Worm (Caenorhabditis elegans) whole organism, L3 larva: Measurements from ENCODE around the gene cka-1.

Experiments used
- R02D3.7 ChIP-seq: fragments of 150-350 bp; optimal IDR thresholded peaks from 2 replicates; lab custom pipeline; 2014; ENCODE audit warnings: missing biosample characterization, missing genetic modification characterization
- ama-1 ChIP-seq: fragments of 150-350 bp; optimal IDR thresholded peaks from 2 replicates; lab custom pipeline; 2018
- ceh-16 ChIP-seq: sonication (generic microtip); optimal IDR thresholded peaks from 2 replicates; lab custom pipeline; 2017; ENCODE audit warnings: missing biosample characterization, missing genetic modification characterization
- ceh-82 ChIP-seq: fragments of 150-350 bp; optimal IDR thresholded peaks from 2 replicates; lab custom pipeline; 2014; ENCODE audit warnings: missing biosample characterization, missing genetic modification characterization
- egl-5 ChIP-seq: fragments of 150-350 bp; optimal IDR thresholded peaks from 2 replicates; lab custom pipeline; 2017; ENCODE audit warnings: missing biosample characterization, missing genetic modification reagents, missing genetic modification characterization, inconsistent platforms
- jun-1 ChIP-seq: fragments of 150-350 bp; optimal IDR thresholded peaks from 2 replicates; lab custom pipeline; 2014; ENCODE audit warnings: missing biosample characterization, missing genetic modification reagents, missing genetic modification characterization
- nhr-237 ChIP-seq: fragments of 150-350 bp; optimal IDR thresholded peaks from 2 replicates; lab custom pipeline; 2014; ENCODE audit warnings: missing biosample characterization, missing genetic modification characterization
- nhr-25 ChIP-seq: sonication (generic microtip); optimal IDR thresholded peaks from 2 replicates; lab custom pipeline; 2017; ENCODE audit warnings: missing biosample characterization, missing genetic modification characterization
- nhr-77 ChIP-seq: fragments of 150-350 bp; optimal IDR thresholded peaks from 2 replicates; lab custom pipeline; 2014; ENCODE audit warnings: missing biosample characterization, missing genetic modification characterization
- pha-4 ChIP-seq: fragments of 150-350 bp; optimal IDR thresholded peaks from 2 replicates; lab custom pipeline; 2014; ENCODE audit warnings: missing biosample characterization, missing genetic modification reagents, missing genetic modification characterization
- snpc-4 ChIP-seq: fragments of 150-350 bp; optimal IDR thresholded peaks from 2 replicates; lab custom pipeline; 2014; ENCODE audit warnings: missing biosample characterization, missing genetic modification characterization
- zag-1 ChIP-seq: fragments of 150-350 bp; optimal IDR thresholded peaks from 2 replicates; lab custom pipeline; 2014; ENCODE audit warnings: missing biosample characterization, missing genetic modification characterization
- ztf-4 ChIP-seq: fragments of 150-350 bp; optimal IDR thresholded peaks from 2 replicates; lab custom pipeline; 2014; ENCODE audit warnings: missing biosample characterization, missing genetic modification characterization

DNA sequence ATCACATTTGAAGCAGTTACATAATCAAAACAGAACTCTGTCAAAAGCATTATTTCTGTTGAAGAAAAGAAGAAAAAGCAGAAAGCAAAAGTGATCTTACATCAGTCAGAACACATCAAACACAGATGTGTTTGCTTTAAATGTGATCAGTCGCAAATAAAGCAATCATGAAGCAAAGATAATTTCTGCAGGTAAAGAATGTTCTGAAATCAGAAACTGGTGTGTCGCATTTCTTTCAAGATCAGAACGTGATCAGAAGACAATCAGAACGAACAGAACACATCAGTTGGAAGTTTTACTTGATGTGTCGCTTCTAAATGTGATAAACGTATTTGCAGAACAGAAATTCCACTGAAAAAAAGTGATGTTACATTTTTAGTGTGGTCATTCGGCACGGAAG is 38.4 kb downstream of the cka-1 start:
- no peak for TF ChIP-seq ama-1 (lab: Kevin White, UChicago)
- no peak for TF ChIP-seq R02D3.7 (tag; lab: Kevin White, UChicago)
- TF ChIP-seq ceh-16 (tag; lab: Kevin White, UChicago): no peak
- TF ChIP-seq ztf-4 (tag; lab: Kevin White, UChicago): no peak
- no peak for TF ChIP-seq nhr-77
- TF ChIP-seq nhr-25 (tag; lab: Kevin White, UChicago): no peak
- no peak for TF ChIP-seq zag-1
- TF ChIP-seq egl-5: no peak
- no peak for TF ChIP-seq jun-1 (tag; lab: Kevin White, UChicago)
- TF ChIP-seq ceh-82 (tag; lab: Kevin White, UChicago): no peak
- peak; percentile 22 for TF ChIP-seq pha-4 (tag; lab: Kevin White, UChicago)
- no peak for TF ChIP-seq snpc-4 (tag; lab: Kevin White, UChicago)
- no peak for TF ChIP-seq nhr-237 (tag; lab: Kevin White, UChicago)
